Fruit fly (Drosophila melanogaster) S2 (cell line): Measurements from ENCODE around the gene Acbp5.

Experiments used
- CG8478 ChIP-seq: fragments of >200 bp; optimal IDR thresholded peaks from 2 replicates; lab custom pipeline; 2018
- CTCF ChIP-seq, 2 experiments: fragments of >200 bp; optimal IDR thresholded peaks; 2 replicates each; lab custom pipeline; 2018

- TF ChIP-seq CG8478 (lab: Kevin White, UChicago) (no peak), CTCF (optimal IDR thresholded peaks at IDR 0.05; lab: Kevin White, UChicago) (peak; percentile 85 to 98)
These were observed 39.5 kb downstream of the Acbp5 start for dm6 chr3L:8748839-8749238.
